Comparison of ENCODE assay signal across 3 worm cellular contexts in the genomic region with DNA sequence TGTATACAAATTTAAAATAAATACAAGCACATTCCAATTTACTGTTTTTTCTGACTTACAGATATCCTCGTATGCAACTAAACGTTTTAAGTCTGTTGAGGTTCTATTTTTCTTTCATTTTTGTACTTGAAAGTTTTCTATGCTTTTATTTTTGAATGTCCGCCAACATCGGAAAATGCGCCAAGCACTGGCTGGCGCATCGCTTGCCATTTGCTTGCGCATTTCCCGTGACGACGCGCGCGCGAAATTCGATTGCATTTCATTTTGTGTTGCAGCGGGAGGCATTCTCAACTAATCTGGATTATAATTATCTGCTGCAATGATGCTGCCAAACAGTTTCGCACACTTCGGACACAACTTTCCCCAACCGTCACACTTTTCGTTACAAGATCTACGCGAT.
A peak's percentile ranks its signal among the peaks of the same experiment; 100 is the strongest.
TF ChIP-seq lines count a peak whose summit lies in the region.

A gene (plus strand): TSS at position 278 of the 400 bp plus-strand sequence.

TF ChIP-seq in whole organism, L1 larva, 84 proteins besides CTCF, POLR2A, EP300 and RAD21 (continued from another document and continues in another):
- TF ChIP-seq mep-1 (tag; optimal IDR thresholded peaks at IDR 0.05; lab: Kevin White, UChicago) (peak; percentile 97), lin-13 (GFP tag; optimal IDR thresholded peaks at IDR 0.05; lab: Kevin White, UChicago) (peak; percentile 96), blmp-1 (tag; optimal IDR thresholded peaks at IDR 0.05; lab: Kevin White, UChicago) (peak; percentile 86), zag-1 (tag; optimal IDR thresholded peaks at IDR 0.05; lab: Kevin White, UChicago) (no peak), mef-2 (tag; optimal IDR thresholded peaks at IDR 0.05; lab: Kevin White, UChicago) (peak; percentile 82), dsc-1 (tag; optimal IDR thresholded peaks at IDR 0.05; lab: Kevin White, UChicago) (peak; percentile 95), swsn-7 (tag; optimal IDR thresholded peaks at IDR 0.05; lab: Kevin White, UChicago) (peak; percentile 95), unc-30 (tag; optimal IDR thresholded peaks at IDR 0.05; lab: Kevin White, UChicago) (no peak), nhr-47 (tag; optimal IDR thresholded peaks at IDR 0.05; lab: Kevin White, UChicago) (peak; percentile 98), nhr-85 (tag; lab: Kevin White, UChicago) (peak; percentile 97), ceh-63 (GFP tag; optimal IDR thresholded peaks at IDR 0.05; lab: Kevin White, UChicago) (peak; percentile 44), xbp-1 (tag; optimal IDR thresholded peaks at IDR 0.05; lab: Kevin White, UChicago) (peak; percentile 97), dpl-1 (GFP tag; optimal IDR thresholded peaks at IDR 0.05; lab: Kevin White, UChicago) (peak; percentile 99 to 100 (median 100)), jun-1 (tag; optimal IDR thresholded peaks at IDR 0.05; lab: Kevin White, UChicago) (peak; percentile 95), fkh-8 (tag; optimal IDR thresholded peaks at IDR 0.05; lab: Kevin White, UChicago) (peak; percentile 96), ztf-11 (tag; optimal IDR thresholded peaks at IDR 0.05; lab: Kevin White, UChicago) (peak in 1 of 2 experiments; percentile 88), efl-3 (GFP tag; optimal IDR thresholded peaks at IDR 0.05; lab: Kevin White, UChicago) (peak; percentile 33), lin-39 (tag; optimal IDR thresholded peaks at IDR 0.05; lab: Kevin White, UChicago) (peak; percentile 85), sox-4 (tag; optimal IDR thresholded peaks at IDR 0.05; lab: Kevin White, UChicago) (peak; percentile 81), unc-86 (tag; optimal IDR thresholded peaks at IDR 0.05; lab: Kevin White, UChicago) (peak; percentile 94), sup-37 (GFP tag; optimal IDR thresholded peaks at IDR 0.05; lab: Kevin White, UChicago) (peak; percentile 92), pqm-1 (tag; optimal IDR thresholded peaks at IDR 0.05; lab: Kevin White, UChicago) (no peak), nhr-20 (tag; optimal IDR thresholded peaks at IDR 0.05; lab: Kevin White, UChicago) (peak; percentile 95), F16B12.6 (tag; optimal IDR thresholded peaks at IDR 0.05; lab: Kevin White, UChicago) (peak; percentile 79), ceh-8 (GFP tag; optimal IDR thresholded peaks at IDR 0.05; lab: Kevin White, UChicago) (peak; percentile 94), aly-2 (tag; optimal IDR thresholded peaks at IDR 0.05; lab: Kevin White, UChicago) (peak; percentile 83), ceh-88 (GFP tag; IDR thresholded peaks at IDR 0.05; lab: Robert Waterston, UW) (peak; percentile 83), hpl-2 (GFP tag; optimal IDR thresholded peaks at IDR 0.05; lab: Kevin White, UChicago) (peak; percentile 30), C04F5.9 (tag; optimal IDR thresholded peaks at IDR 0.05; lab: Kevin White, UChicago) (peak; percentile 99), alr-1 (tag; optimal IDR thresholded peaks at IDR 0.05; lab: Kevin White, UChicago; ENCODE audit: borderline replicate concordance) (no peak), fkh-10 (GFP tag; optimal IDR thresholded peaks at IDR 0.05; lab: Kevin White, UChicago) (peak; percentile 80), ces-1 (GFP tag; optimal IDR thresholded peaks at IDR 0.05; lab: Kevin White, UChicago) (no peak), lin-14 (GFP tag; optimal IDR thresholded peaks at IDR 0.05; lab: Kevin White, UChicago) (peak; percentile 94), unc-130 (tag; optimal IDR thresholded peaks at IDR 0.05; lab: Kevin White, UChicago) (peak; percentile 95), pax-3 (tag; optimal IDR thresholded peaks at IDR 0.05; lab: Kevin White, UChicago) (peak; percentile 91), grh-1 (GFP tag; IDR thresholded peaks at IDR 0.05; lab: Robert Waterston, UW) (peak; percentile 94), hlh-17 (GFP tag; optimal IDR thresholded peaks at IDR 0.05; lab: Kevin White, UChicago; ENCODE audit: borderline replicate concordance) (no peak), lin-15B (tag; optimal IDR thresholded peaks at IDR 0.05; lab: Kevin White, UChicago) (peak; percentile 98), hlh-4 (tag; optimal IDR thresholded peaks at IDR 0.05; lab: Kevin White, UChicago) (no peak), nhr-90 (tag; optimal IDR thresholded peaks at IDR 0.05; lab: Kevin White, UChicago; ENCODE audit: poor library complexity) (peak; percentile 95), vab-15 (tag; optimal IDR thresholded peaks at IDR 0.05; lab: Kevin White, UChicago) (no peak), tbx-2 (tag; optimal IDR thresholded peaks at IDR 0.05; lab: Kevin White, UChicago) (peak; percentile 97)

TF ChIP-seq in whole organism, L3 larva, 47 proteins besides CTCF, POLR2A, EP300 and RAD21 (continued from another document):
- TF ChIP-seq ceh-9 (tag; optimal IDR thresholded peaks at IDR 0.05; lab: Kevin White, UChicago) (no peak), lin-39 (tag; optimal IDR thresholded peaks at IDR 0.05; lab: Kevin White, UChicago) (peak; percentile 99), zag-1 (tag; optimal IDR thresholded peaks at IDR 0.05; lab: Kevin White, UChicago) (no peak), elt-1 (tag; optimal IDR thresholded peaks at IDR 0.05; lab: Kevin White, UChicago) (peak; percentile 65), ceh-82 (tag; optimal IDR thresholded peaks at IDR 0.05; lab: Kevin White, UChicago) (peak; percentile 65), nhr-25 (tag; optimal IDR thresholded peaks at IDR 0.05; lab: Kevin White, UChicago) (peak; percentile 99), nhr-12 (tag; optimal IDR thresholded peaks at IDR 0.05; lab: Kevin White, UChicago) (no peak), ztf-11 (tag; optimal IDR thresholded peaks at IDR 0.05; lab: Kevin White, UChicago) (no peak), daf-12 (tag; optimal IDR thresholded peaks at IDR 0.05; lab: Kevin White, UChicago) (no peak), nfya-1 (tag; optimal IDR thresholded peaks at IDR 0.05; lab: Kevin White, UChicago; ENCODE audit: insufficient read depth) (peak; percentile 97), pha-4 (tag; optimal IDR thresholded peaks at IDR 0.05; lab: Kevin White, UChicago) (peak; percentile 98), fkh-2 (tag; optimal IDR thresholded peaks at IDR 0.05; lab: Kevin White, UChicago) (no peak), ZK546.5 (tag; optimal IDR thresholded peaks at IDR 0.05; lab: Kevin White, UChicago) (peak; percentile 10), snpc-4 (tag; optimal IDR thresholded peaks at IDR 0.05; lab: Kevin White, UChicago) (peak; percentile 91), egl-5 (tag; optimal IDR thresholded peaks at IDR 0.05; lab: Kevin White, UChicago) (peak; percentile 96), unc-39 (tag; optimal IDR thresholded peaks at IDR 0.05; lab: Kevin White, UChicago) (no peak), mdl-1 (tag; optimal IDR thresholded peaks at IDR 0.05; lab: Kevin White, UChicago) (no peak), egl-27 (tag; optimal IDR thresholded peaks at IDR 0.05; lab: Kevin White, UChicago) (no peak), jun-1 (tag; optimal IDR thresholded peaks at IDR 0.05; lab: Kevin White, UChicago) (peak; percentile 89), lin-15B (tag; optimal IDR thresholded peaks at IDR 0.05; lab: Kevin White, UChicago) (peak; percentile 98), R02D3.7 (tag; optimal IDR thresholded peaks at IDR 0.05; lab: Kevin White, UChicago) (peak; percentile 97), nhr-28 (tag; optimal IDR thresholded peaks at IDR 0.05; lab: Kevin White, UChicago) (no peak), ceh-16 (tag; optimal IDR thresholded peaks at IDR 0.05; lab: Kevin White, UChicago) (no peak), sea-2 (GFP tag; optimal IDR thresholded peaks at IDR 0.05; lab: Kevin White, UChicago) (no peak), ztf-4 (tag; optimal IDR thresholded peaks at IDR 0.05; lab: Kevin White, UChicago) (peak; percentile 81), nhr-237 (tag; optimal IDR thresholded peaks at IDR 0.05; lab: Kevin White, UChicago) (no peak), lsy-12 (tag; optimal IDR thresholded peaks at IDR 0.05; lab: Kevin White, UChicago) (peak; percentile 94), nhr-43 (tag; optimal IDR thresholded peaks at IDR 0.05; lab: Kevin White, UChicago; ENCODE audit: poor library complexity, severe bottlenecking) (peak; percentile 96), hmg-11 (tag; optimal IDR thresholded peaks at IDR 0.05; lab: Kevin White, UChicago) (peak; percentile 83)

TF ChIP-seq in whole organism, young adult, 124 proteins besides CTCF, POLR2A, EP300 and RAD21 (continued from another document and continues in another):
- TF ChIP-seq lin-54 (GFP tag; optimal IDR thresholded peaks at IDR 0.05; lab: Kevin White, UChicago) (peak; percentile 99), ceh-27 (GFP tag; optimal IDR thresholded peaks at IDR 0.05; lab: Kevin White, UChicago) (peak; percentile 93), T26A5.8 (tag; optimal IDR thresholded peaks at IDR 0.05; lab: Kevin White, UChicago) (no peak), hmg-20 (GFP tag; IDR thresholded peaks at IDR 0.05; lab: Robert Waterston, UW) (peak; percentile 90), ztf-26 (tag; optimal IDR thresholded peaks at IDR 0.05; lab: Kevin White, UChicago) (peak; percentile 78), tbx-9 (tag; optimal IDR thresholded peaks at IDR 0.05; lab: Kevin White, UChicago; ENCODE audit: borderline replicate concordance) (no peak), rpc-1 (optimal IDR thresholded peaks at IDR 0.05; lab: Kevin White, UChicago) (no peak), rpc-1 (tag; optimal IDR thresholded peaks at IDR 0.05; lab: Kevin White, UChicago) (no peak), Y95B8A.8 (GFP tag; IDR thresholded peaks at IDR 0.05; lab: Robert Waterston, UW) (peak; percentile 84), T07F8.4 (tag; optimal IDR thresholded peaks at IDR 0.05; lab: Kevin White, UChicago) (peak; percentile 0), ztf-6 (GFP tag; IDR thresholded peaks at IDR 0.05; lab: Robert Waterston, UW) (0 out of 2 replicates have a peak, but pooled peaks have one; percentile 26), cebp-2 (GFP tag; IDR thresholded peaks at IDR 0.05; lab: Robert Waterston, UW) (peak; percentile 71; the same call in 1 of the 2 replicates), D2030.7 (GFP tag; IDR thresholded peaks at IDR 0.05; lab: Robert Waterston, UW) (peak; percentile 89), lsy-27 (tag; optimal IDR thresholded peaks at IDR 0.05; lab: Kevin White, UChicago; ENCODE audit: borderline replicate concordance, insufficient read depth) (no peak), B0261.1 (tag; optimal IDR thresholded peaks at IDR 0.05; lab: Kevin White, UChicago) (peak; percentile 21), ztf-3 (GFP tag; optimal IDR thresholded peaks at IDR 0.05; lab: Kevin White, UChicago) (peak; percentile 7), B0019.2 (GFP tag; conservative IDR thresholded peaks at IDR 0.05; lab: Robert Waterston, UW) (peak; percentile 59; the same call in 1 of the 2 replicates), nhr-27 (tag; optimal IDR thresholded peaks at IDR 0.05; lab: Kevin White, UChicago) (no peak), nhr-120 (GFP tag; IDR thresholded peaks at IDR 0.05; lab: Robert Waterston, UW) (no peak), let-526 (GFP tag; IDR thresholded peaks at IDR 0.05; lab: Robert Waterston, UW) (peak; percentile 85), ztf-25 (GFP tag; IDR thresholded peaks at IDR 0.05; lab: Robert Waterston, UW) (no peak), bed-2 (GFP tag; IDR thresholded peaks at IDR 0.05; lab: Robert Waterston, UW) (peak; percentile 82), nhr-179 (tag; optimal IDR thresholded peaks at IDR 0.05; lab: Kevin White, UChicago) (no peak), unc-62 (GFP tag; optimal IDR thresholded peaks at IDR 0.05; lab: Kevin White, UChicago) (no peak), madf-6 (GFP tag; IDR thresholded peaks at IDR 0.05; lab: Robert Waterston, UW) (peak; percentile 93), atf-7 (tag; optimal IDR thresholded peaks at IDR 0.05; lab: Kevin White, UChicago) (peak; percentile 82), repo-1 (tag; optimal IDR thresholded peaks at IDR 0.05; lab: Kevin White, UChicago) (peak; percentile 91), efl-1 (GFP tag; optimal IDR thresholded peaks at IDR 0.05; lab: Kevin White, UChicago) (peak; percentile 96), F55B11.4 (tag; optimal IDR thresholded peaks at IDR 0.05; lab: Kevin White, UChicago; ENCODE audit: borderline replicate concordance, insufficient read depth) (no peak), nhr-90 (tag; optimal IDR thresholded peaks at IDR 0.05; lab: Kevin White, UChicago) (peak; percentile 60), akir-1 (GFP tag; optimal IDR thresholded peaks at IDR 0.05; lab: Kevin White, UChicago) (peak; percentile 16), ekl-4 (GFP tag; IDR thresholded peaks at IDR 0.05; lab: Robert Waterston, UW) (peak; percentile 95), aptf-2 (GFP tag; conservative IDR thresholded peaks at IDR 0.05; lab: Robert Waterston, UW) (no peak), mel-28 (tag; optimal IDR thresholded peaks at IDR 0.05; lab: Kevin White, UChicago; ENCODE audit: borderline replicate concordance) (no peak), mxl-1 (tag; optimal IDR thresholded peaks at IDR 0.05; lab: Kevin White, UChicago) (no peak), hmg-1.2 (GFP tag; IDR thresholded peaks at IDR 0.05; lab: Robert Waterston, UW) (peak; percentile 82), Y56A3A.18 (GFP tag; IDR thresholded peaks at IDR 0.05; lab: Robert Waterston, UW) (peak; percentile 88), attf-3 (GFP tag; conservative IDR thresholded peaks at IDR 0.05; lab: Robert Waterston, UW) (peak; percentile 80), pbrm-1 (GFP tag; IDR thresholded peaks at IDR 0.05; lab: Robert Waterston, UW) (peak; percentile 94), tbp1 (GFP tag; optimal IDR thresholded peaks at IDR 0.05; lab: Kevin White, UChicago) (peak; percentile 74), ztf-18 (tag; optimal IDR thresholded peaks at IDR 0.05; lab: Kevin White, UChicago) (peak; percentile 99), C17E4.6 (GFP tag; IDR thresholded peaks at IDR 0.05; lab: Robert Waterston, UW) (peak; percentile 90), F37B4.10 (GFP tag; IDR thresholded peaks at IDR 0.05; lab: Robert Waterston, UW) (0 out of 2 replicates have a peak, but pooled peaks have one; percentile 82), ceh-91 (GFP tag; IDR thresholded peaks at IDR 0.05; lab: Robert Waterston, UW) (peak; percentile 86), attf-6 (GFP tag; IDR thresholded peaks at IDR 0.05; lab: Robert Waterston, UW) (peak; percentile 67; the same call in 1 of the 2 replicates), B0336.3 (GFP tag; IDR thresholded peaks at IDR 0.05; lab: Robert Waterston, UW) (peak; percentile 95), F10E7.11 (tag; optimal IDR thresholded peaks at IDR 0.05; lab: Kevin White, UChicago) (peak; percentile 34), F57A8.1 (GFP tag; optimal IDR thresholded peaks at IDR 0.05; lab: Kevin White, UChicago) (no peak), lsl-1 (GFP tag; optimal IDR thresholded peaks at IDR 0.05; lab: Kevin White, UChicago) (peak; percentile 85), lir-1 (GFP tag; conservative IDR thresholded peaks at IDR 0.05; lab: Robert Waterston, UW) (peak; percentile 92), hsf-1 (GFP tag; IDR thresholded peaks at IDR 0.05; lab: Robert Waterston, UW) (peak; percentile 85), lin-35 (GFP tag; optimal IDR thresholded peaks at IDR 0.05; lab: Kevin White, UChicago) (peak; percentile 91 to 99 (median 92)), nfya-2 (GFP tag; IDR thresholded peaks at IDR 0.05; lab: Robert Waterston, UW) (0 out of 2 replicates have a peak, but pooled peaks have one; percentile 65), sdz-38 (tag; optimal IDR thresholded peaks at IDR 0.05; lab: Kevin White, UChicago) (no peak), sea-2 (GFP tag; IDR thresholded peaks at IDR 0.05; lab: Robert Waterston, UW) (no peak), F22D6.2 (tag; optimal IDR thresholded peaks at IDR 0.05; lab: Kevin White, UChicago) (peak; percentile 59), ztf-22 (GFP tag; optimal IDR thresholded peaks at IDR 0.05; lab: Kevin White, UChicago) (no peak), madf-10 (tag; optimal IDR thresholded peaks at IDR 0.05; lab: Kevin White, UChicago) (peak; percentile 65), fkh-3 (tag; optimal IDR thresholded peaks at IDR 0.05; lab: Kevin White, UChicago) (peak; percentile 10), B0035.1 (tag; optimal IDR thresholded peaks at IDR 0.05; lab: Kevin White, UChicago) (peak; percentile 67), attf-5 (GFP tag; optimal IDR thresholded peaks at IDR 0.05; lab: Kevin White, UChicago) (peak; percentile 98), Y67H2A.10 (GFP tag; conservative IDR thresholded peaks at IDR 0.05; lab: Robert Waterston, UW) (peak; percentile 71), xnd-1 (tag; optimal IDR thresholded peaks at IDR 0.05; lab: Kevin White, UChicago) (peak; percentile 79), pha-4 (tag; optimal IDR thresholded peaks at IDR 0.05; lab: Kevin White, UChicago) (peak; percentile 85)
